Fruit fly (Drosophila melanogaster) whole organism: ENCODE measurements around the gene CG5068.

Experiments
- CG8478 ChIP-seq: fragments of >200 bp; optimal IDR thresholded peaks from 2 replicates; lab custom pipeline; 2018; ENCODE audit warnings: inconsistent platforms
- EcR ChIP-seq, 2 experiments: fragments of >200 bp; optimal IDR thresholded peaks; 2 replicates each; lab custom pipeline; 2017; ENCODE audit warnings: missing biosample characterization in 2 of 2, missing genetic modification characterization in 2 of 2, missing genetic modification reagents in 2 of 2
- usp ChIP-seq: fragments of >200 bp; optimal IDR thresholded peaks from 2 replicates; lab custom pipeline; 2017; ENCODE audit warnings: missing biosample characterization, missing genetic modification characterization, mixed read lengths

DNA sequence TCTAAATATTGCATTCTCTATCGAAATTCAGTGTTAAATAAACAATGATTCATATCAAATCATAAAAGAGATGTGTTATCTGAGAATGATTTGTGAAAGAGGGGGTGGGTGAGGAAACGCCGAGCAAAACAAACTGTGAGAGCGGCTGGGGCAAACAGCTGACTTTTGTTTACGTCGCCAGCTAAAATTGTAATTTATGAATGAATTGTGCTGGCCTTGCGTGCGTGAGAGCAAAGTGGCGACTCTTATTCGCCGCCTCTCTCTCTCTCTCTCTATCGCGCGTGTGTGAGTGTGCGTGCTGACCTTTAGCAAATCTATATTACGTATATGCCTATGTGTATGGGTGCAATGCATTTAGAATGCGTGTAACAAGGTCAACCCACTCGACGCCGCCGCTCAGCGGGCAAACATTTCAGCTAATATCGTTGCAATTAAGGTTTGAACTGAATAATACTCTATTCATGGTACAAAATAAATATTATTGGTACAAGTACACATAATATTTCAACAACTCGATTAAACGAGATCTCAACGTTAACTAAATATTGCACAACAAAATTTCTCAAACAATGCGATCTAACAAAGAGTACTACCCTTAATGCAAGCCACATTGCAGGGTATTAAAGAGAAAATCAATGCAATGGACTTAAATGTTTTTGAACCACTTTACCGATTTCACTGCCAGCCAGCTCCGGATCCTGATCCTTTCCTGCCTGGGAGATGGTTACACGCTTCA, 7.7 kb upstream of the CG5068 start:
- no peak for TF ChIP-seq EcR (GFP tag; optimal IDR thresholded peaks at IDR 0.05; lab: Kevin White, UChicago)
- no peak for TF ChIP-seq CG8478 (lab: Kevin White, UChicago)
- TF ChIP-seq usp (GFP tag; lab: Kevin White, UChicago), result no peak
